Worm (Caenorhabditis elegans) whole organism, early embryonic: ENCODE measurements around the gene T05A7.1.

Source experiments
- ceh-13 ChIP-seq: fragments of 200-800 bp; sonication (Bioruptor generic); optimal IDR thresholded peaks from 2 replicates; lab custom pipeline; 2018; ENCODE audit warnings: mild to moderate bottlenecking, missing genetic modification characterization, missing compliant biosample characterization
- flt-1 ChIP-seq: fragments of 200-800 bp; sonication (Bioruptor generic); IDR thresholded peaks from 2 replicates; pipeline ENCODE4 v1.3.6; 2022; ENCODE audit warnings: missing genetic modification characterization, missing compliant biosample characterization
- hmbx-1 ChIP-seq: sonication (generic microtip); optimal IDR thresholded peaks from 2 replicates; lab custom pipeline; 2016; ENCODE audit warnings: mild to moderate bottlenecking, missing genetic modification characterization, missing compliant biosample characterization
- hnd-1 ChIP-seq: sonication (generic microtip); optimal IDR thresholded peaks from 2 replicates; lab custom pipeline; 2016; ENCODE audit warnings: missing genetic modification characterization, missing compliant biosample characterization
- pes-1 ChIP-seq: fragments of 200-800 bp; sonication (Bioruptor generic); IDR thresholded peaks from 2 replicates; pipeline ENCODE4 v1.3.6; 2022; ENCODE audit warnings: missing genetic modification reagents, missing genetic modification characterization, missing compliant biosample characterization
- tra-4 ChIP-seq: sonication (generic microtip); optimal IDR thresholded peaks from 2 replicates; lab custom pipeline; 2017; ENCODE audit warnings: missing genetic modification characterization, missing compliant biosample characterization

- TF ChIP-seq pes-1 (GFP tag; lab: Robert Waterston, UW) (no peak), hmbx-1 (tag; lab: Kevin White, UChicago) (no peak), ceh-13 (GFP tag; lab: Kevin White, UChicago) (no peak), flt-1 (GFP tag; lab: Robert Waterston, UW) (no peak), hnd-1 (tag; lab: Kevin White, UChicago) (no peak), tra-4 (tag; lab: Kevin White, UChicago) (no peak)
Observed at ce11 chrII:4715676-4716075, 37.7 kb downstream of the T05A7.1 start, which contains the start of gene F41C3.8.
